Fruit fly (Drosophila melanogaster) whole organism, embryonic: ENCODE results near the gene alphaCOP.

Experiments
- CG10267 ChIP-seq: fragments of 200-800 bp; sonication (Bioruptor generic); optimal IDR thresholded peaks from 2 replicates; lab custom pipeline; 2018; ENCODE audit warnings: missing biosample characterization, mild to moderate bottlenecking, missing genetic modification characterization, moderate library complexity
- CG10431 ChIP-seq: fragments of 200-800 bp; sonication (Bioruptor generic); optimal IDR thresholded peaks from 3 replicates; lab custom pipeline; 2018; ENCODE audit warnings: missing biosample characterization, mild to moderate bottlenecking, missing genetic modification characterization
- CG11723 ChIP-seq: fragments of 200-800 bp; sonication (Bioruptor generic); optimal IDR thresholded peaks from 2 replicates; lab custom pipeline; 2017; ENCODE audit warnings: missing biosample characterization, mild to moderate bottlenecking, missing genetic modification characterization
- CG15011 ChIP-seq: fragments of 200-800 bp; sonication (Bioruptor generic); optimal IDR thresholded peaks from 3 replicates; lab custom pipeline; 2018; ENCODE audit warnings: missing biosample characterization, mild to moderate bottlenecking, missing genetic modification characterization
- CG15073 ChIP-seq: fragments of 200-800 bp; sonication (Bioruptor generic); optimal IDR thresholded peaks from 2 replicates; lab custom pipeline; 2016; ENCODE audit warnings: missing biosample characterization, missing genetic modification characterization
- CG15269 ChIP-seq: fragments of 200-800 bp; sonication (Bioruptor generic); optimal IDR thresholded peaks from 2 replicates; lab custom pipeline; 2018; ENCODE audit warnings: missing biosample characterization, mild to moderate bottlenecking, missing genetic modification characterization, moderate library complexity
- CG1603 ChIP-seq: fragments of 200-800 bp; sonication (Bioruptor generic); optimal IDR thresholded peaks from 2 replicates; lab custom pipeline; 2019; ENCODE audit warnings: missing biosample characterization, mild to moderate bottlenecking, missing genetic modification characterization, moderate library complexity
- CG16815 ChIP-seq: fragments of 200-800 bp; sonication (Bioruptor generic); optimal IDR thresholded peaks from 3 replicates; lab custom pipeline; 2017; ENCODE audit warnings: missing biosample characterization, mild to moderate bottlenecking, missing genetic modification characterization
- CG17186 ChIP-seq: fragments of 200-800 bp; sonication (Bioruptor generic); optimal IDR thresholded peaks from 3 replicates; lab custom pipeline; 2017; ENCODE audit warnings: missing biosample characterization, missing genetic modification reagents, missing genetic modification characterization
- CG17912 ChIP-seq: fragments of 200-800 bp; sonication (Bioruptor generic); optimal IDR thresholded peaks from 2 replicates; lab custom pipeline; 2018; ENCODE audit warnings: missing biosample characterization, mild to moderate bottlenecking, missing genetic modification characterization
- CG2875 ChIP-seq: fragments of 200-800 bp; sonication (Bioruptor generic); optimal IDR thresholded peaks from 2 replicates; lab custom pipeline; 2017; ENCODE audit warnings: missing biosample characterization, mild to moderate bottlenecking, missing genetic modification characterization, missing genetic modification reagents
- CG30020 ChIP-seq: fragments of 200-800 bp; optimal IDR thresholded peaks from 2 replicates; lab custom pipeline; 2019; ENCODE audit warnings: missing biosample characterization, mild to moderate bottlenecking, missing genetic modification characterization, moderate library complexity
- CG3407 ChIP-seq: fragments of 200-800 bp; sonication (Bioruptor generic); optimal IDR thresholded peaks from 2 replicates; lab custom pipeline; 2018; ENCODE audit warnings: missing biosample characterization, mild to moderate bottlenecking, missing genetic modification characterization
- CG4617 ChIP-seq: fragments of 200-800 bp; sonication (Bioruptor generic); optimal IDR thresholded peaks from 3 replicates; lab custom pipeline; 2016; ENCODE audit warnings: missing biosample characterization, missing genetic modification characterization, borderline replicate concordance
- CG6689 ChIP-seq: fragments of 200-800 bp; sonication (Bioruptor generic); IDR thresholded peaks from 2 replicates; pipeline ENCODE4 v1.3.6; 2022; ENCODE audit warnings: missing biosample characterization, missing genetic modification characterization
- CG7372 ChIP-seq: fragments of 200-800 bp; sonication (Bioruptor generic); IDR thresholded peaks from 2 replicates; pipeline ENCODE4 v1.3.6; 2022; ENCODE audit warnings: missing biosample characterization, missing genetic modification characterization
- CG7556 ChIP-seq: fragments of 200-800 bp; sonication (Bioruptor generic); optimal IDR thresholded peaks from 2 replicates; lab custom pipeline; 2017; ENCODE audit warnings: missing biosample characterization, mild to moderate bottlenecking, missing genetic modification characterization
- CG7745 ChIP-seq: fragments of 200-800 bp; sonication (Bioruptor generic); optimal IDR thresholded peaks from 2 replicates; lab custom pipeline; 2018; ENCODE audit warnings: missing biosample characterization, mild to moderate bottlenecking, missing genetic modification characterization, moderate library complexity
- CG7928 ChIP-seq: fragments of 200-800 bp; sonication (Bioruptor generic); optimal IDR thresholded peaks from 2 replicates; lab custom pipeline; 2017; ENCODE audit warnings: missing biosample characterization, mild to moderate bottlenecking, missing genetic modification characterization
- CG7987 ChIP-seq: fragments of 200-800 bp; sonication (Bioruptor generic); optimal IDR thresholded peaks from 2 replicates; lab custom pipeline; 2018; ENCODE audit warnings: missing biosample characterization, mild to moderate bottlenecking, missing genetic modification characterization, moderate library complexity
- CG9727 ChIP-seq: fragments of 200-800 bp; sonication (Bioruptor generic); optimal IDR thresholded peaks from 3 replicates; lab custom pipeline; 2017; ENCODE audit warnings: missing biosample characterization, mild to moderate bottlenecking, missing genetic modification characterization
- Dek ChIP-seq: fragments of 200-800 bp; sonication (Bioruptor generic); optimal IDR thresholded peaks from 3 replicates; lab custom pipeline; 2019; ENCODE audit warnings: missing biosample characterization, mild to moderate bottlenecking, missing genetic modification characterization, moderate library complexity
- Dip3 ChIP-seq: fragments of 200-800 bp; sonication (Bioruptor generic); optimal IDR thresholded peaks from 3 replicates; lab custom pipeline; 2016; ENCODE audit warnings: missing biosample characterization, missing genetic modification characterization
- Doc3 ChIP-seq: fragments of 200-800 bp; sonication (Bioruptor generic); IDR thresholded peaks from 3 replicates; pipeline ENCODE4 v1.3.6; 2022; ENCODE audit warnings: missing biosample characterization, missing genetic modification characterization; ENCODE audit not compliant: partially characterized antibody
- Hr3 ChIP-seq: fragments of 200-800 bp; sonication (Bioruptor generic); optimal IDR thresholded peaks from 3 replicates; lab custom pipeline; 2016; ENCODE audit warnings: missing biosample characterization, missing genetic modification characterization
- Mrtf ChIP-seq: fragments of 200-800 bp; sonication (Bioruptor generic); IDR thresholded peaks from 3 replicates; pipeline ENCODE4 v1.3.6; 2022; ENCODE audit warnings: missing biosample characterization, missing genetic modification characterization
- Myb ChIP-seq: fragments of 200-800 bp; sonication (Bioruptor generic); optimal IDR thresholded peaks from 2 replicates; lab custom pipeline; 2016; ENCODE audit warnings: missing biosample characterization, missing genetic modification characterization
- Nf-YA ChIP-seq: fragments of 200-800 bp; sonication (Bioruptor generic); IDR thresholded peaks from 2 replicates; pipeline ENCODE4 v1.3.6; 2022; ENCODE audit warnings: missing biosample characterization, missing genetic modification characterization
- Oaz ChIP-seq: fragments of 200-800 bp; sonication (Bioruptor generic); IDR thresholded peaks from 2 replicates; pipeline ENCODE4 v1.3.6; 2022; ENCODE audit warnings: missing biosample characterization, missing genetic modification characterization
- Tbp ChIP-seq: fragments of >200 bp; optimal IDR thresholded peaks from 2 replicates; lab custom pipeline; 2018; ENCODE audit warnings: missing biosample characterization, missing genetic modification characterization
- ase ChIP-seq: fragments of 200-800 bp; sonication (Bioruptor generic); IDR thresholded peaks from 3 replicates; pipeline ENCODE4 v1.3.6; 2022; ENCODE audit warnings: missing biosample characterization, missing genetic modification characterization
- bsh ChIP-seq, 2 experiments: fragments of 200-800 bp; sonication (Bioruptor generic); optimal IDR thresholded peaks; 2 replicates each; lab custom pipeline; 2017 to 2018; ENCODE audit warnings: mild to moderate bottlenecking in 2 of 2, missing biosample characterization in 2 of 2, missing genetic modification characterization in 2 of 2, moderate library complexity in 1 of 2
- cad ChIP-seq: fragments of >200 bp; optimal IDR thresholded peaks from 2 replicates; lab custom pipeline; 2017; ENCODE audit warnings: missing biosample characterization, missing genetic modification characterization
- danr ChIP-seq: fragments of 200-800 bp; sonication (Bioruptor generic); IDR thresholded peaks from 2 replicates; pipeline ENCODE4 v1.3.6; 2022; ENCODE audit warnings: missing biosample characterization, missing genetic modification characterization
- dati ChIP-seq: fragments of 200-800 bp; sonication (Bioruptor generic); IDR thresholded peaks from 2 replicates; pipeline ENCODE4 v1.3.6; 2022; ENCODE audit warnings: missing biosample characterization, missing genetic modification characterization
- en ChIP-seq: fragments of 200-800 bp; sonication (Bioruptor generic); optimal IDR thresholded peaks from 2 replicates; lab custom pipeline; 2016; ENCODE audit warnings: missing biosample characterization, missing genetic modification characterization
- ewg ChIP-seq: fragments of 200-800 bp; sonication (Bioruptor generic); optimal IDR thresholded peaks from 3 replicates; lab custom pipeline; 2017; ENCODE audit warnings: mild to moderate bottlenecking, missing biosample characterization, missing genetic modification reagents, missing genetic modification characterization
- gcm2 ChIP-seq: fragments of 200-800 bp; sonication (Bioruptor generic); optimal IDR thresholded peaks from 2 replicates; lab custom pipeline; 2016; ENCODE audit warnings: missing biosample characterization, missing genetic modification characterization
- ind ChIP-seq: fragments of 200-800 bp; sonication (Bioruptor generic); optimal IDR thresholded peaks from 3 replicates; lab custom pipeline; 2016; ENCODE audit warnings: missing biosample characterization, missing genetic modification characterization
- insv ChIP-seq, 2 experiments: fragments of 200-800 bp; sonication (Bioruptor generic); optimal IDR thresholded peaks; 3 replicates each; lab custom pipeline; 2016 to 2018; ENCODE audit warnings: missing biosample characterization in 2 of 2, missing genetic modification characterization in 2 of 2
- jing ChIP-seq: fragments of 200-800 bp; sonication (Bioruptor generic); optimal IDR thresholded peaks from 2 replicates; lab custom pipeline; 2018; ENCODE audit warnings: missing biosample characterization, mild to moderate bottlenecking, missing genetic modification characterization
- lmd ChIP-seq: fragments of 200-800 bp; sonication (Bioruptor generic); IDR thresholded peaks from 2 replicates; pipeline ENCODE4 v1.3.6; 2022; ENCODE audit warnings: missing biosample characterization, missing genetic modification characterization
- oc ChIP-seq: fragments of 200-800 bp; sonication (Bioruptor generic); optimal IDR thresholded peaks from 2 replicates; lab custom pipeline; 2018; ENCODE audit warnings: missing biosample characterization, mild to moderate bottlenecking, missing genetic modification characterization, moderate library complexity
- pnt ChIP-seq: fragments of 200-800 bp; sonication (Bioruptor generic); optimal IDR thresholded peaks from 3 replicates; lab custom pipeline; 2016; ENCODE audit warnings: missing biosample characterization, missing genetic modification characterization
- row ChIP-seq: fragments of 200-800 bp; sonication (Bioruptor generic); IDR thresholded peaks from 3 replicates; pipeline ENCODE4 v1.3.6; 2022; ENCODE audit warnings: missing biosample characterization, missing genetic modification characterization
- seq ChIP-seq: fragments of 200-800 bp; sonication (Bioruptor generic); IDR thresholded peaks from 2 replicates; pipeline ENCODE4 v1.3.6; 2022; ENCODE audit warnings: missing biosample characterization, missing genetic modification characterization
- tio ChIP-seq: fragments of 200-800 bp; sonication (Bioruptor generic); optimal IDR thresholded peaks from 2 replicates; lab custom pipeline; 2017; ENCODE audit warnings: missing biosample characterization, missing genetic modification characterization, inconsistent platforms
- ttk ChIP-seq: fragments of 200-800 bp; sonication (Bioruptor generic); IDR thresholded peaks from 2 replicates; pipeline ENCODE4 v2.1.2; 2022; ENCODE audit warnings: missing biosample characterization, missing genetic modification characterization
- vnd ChIP-seq: fragments of 200-800 bp; sonication (Bioruptor generic); IDR thresholded peaks from 3 replicates; pipeline ENCODE4 v1.3.6; 2022; ENCODE audit warnings: missing biosample characterization, missing genetic modification characterization; ENCODE audit not compliant: partially characterized antibody
- zen ChIP-seq: fragments of 200-800 bp; sonication (Bioruptor generic); optimal IDR thresholded peaks from 3 replicates; lab custom pipeline; 2018; ENCODE audit warnings: missing biosample characterization, mild to moderate bottlenecking, missing genetic modification characterization, moderate library complexity
- zen2 ChIP-seq: fragments of 200-800 bp; sonication (Bioruptor generic); IDR thresholded peaks from 3 replicates; pipeline ENCODE4 v1.3.6; 2022; ENCODE audit warnings: missing biosample characterization, missing genetic modification characterization; ENCODE audit not compliant: partially characterized antibody
- zf30C ChIP-seq: fragments of 200-800 bp; sonication (Bioruptor generic); optimal IDR thresholded peaks from 3 replicates; lab custom pipeline; 2018; ENCODE audit warnings: missing biosample characterization, mild to moderate bottlenecking, missing genetic modification characterization

alphaCOP gene

DNA sequence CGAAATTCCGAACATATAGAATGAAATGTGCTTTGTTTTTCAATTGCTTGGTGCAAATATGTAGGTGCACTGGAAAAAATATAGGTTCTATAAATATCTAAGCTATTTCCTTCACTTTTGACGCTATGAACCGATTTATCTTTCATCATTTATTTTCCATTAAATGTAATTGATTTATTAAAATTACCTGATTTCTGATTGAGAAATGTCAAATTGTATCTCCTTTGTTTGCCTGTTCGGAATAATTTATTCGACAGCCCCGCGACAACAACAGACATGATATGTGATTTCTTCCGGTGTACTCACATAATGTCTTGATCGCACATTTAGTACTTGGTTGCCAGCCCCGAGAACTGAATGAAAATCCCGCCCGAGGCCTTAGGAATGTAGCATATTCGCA lies 35.4 kb downstream of the alphaCOP start (continued):
- no peak for TF ChIP-seq CG7987 (GFP tag; lab: Kevin White, UChicago)
- peak; percentile 48; the same call in 1 of the 2 replicates for TF ChIP-seq CG7372 (GFP tag; lab: Robert Waterston, UW)
- no peak for TF ChIP-seq CG10267 (tag; lab: Kevin White, UChicago)
- TF ChIP-seq tio (GFP tag; lab: Kevin White, UChicago), result no peak
- TF ChIP-seq Oaz, result no peak
- no peak for TF ChIP-seq CG10431 (GFP tag; lab: Kevin White, UChicago)
- peak; percentile 48 for TF ChIP-seq ind (GFP tag; lab: Kevin White, UChicago)
- TF ChIP-seq CG11723 (GFP tag; lab: Kevin White, UChicago), result no peak
- TF ChIP-seq ase (GFP tag; lab: Robert Waterston, UW), result no peak
- no peak for TF ChIP-seq CG3407 (GFP tag; lab: Kevin White, UChicago)
- no peak for TF ChIP-seq dati
- TF ChIP-seq zen (tag; lab: Kevin White, UChicago), result no peak
- no peak for TF ChIP-seq ttk
- no peak for TF ChIP-seq seq (GFP tag; lab: Robert Waterston, UW)
- TF ChIP-seq CG9727, result peak; percentile 55
- TF ChIP-seq Tbp (GFP tag; lab: Kevin White, UChicago), result no peak
- TF ChIP-seq bsh (GFP tag; optimal IDR thresholded peaks at IDR 0.05; lab: Kevin White, UChicago), result no peak
- no peak for TF ChIP-seq Doc3 (GFP tag; lab: Robert Waterston, UW)
- no peak for TF ChIP-seq CG1603 (tag; lab: Kevin White, UChicago)
- TF ChIP-seq danr (GFP tag; lab: Robert Waterston, UW), result no peak
- peak; percentile 53 for TF ChIP-seq CG15269 (tag; lab: Kevin White, UChicago)
- no peak for TF ChIP-seq zf30C (GFP tag; lab: Kevin White, UChicago)
- no peak for TF ChIP-seq zen2 (GFP tag; lab: Robert Waterston, UW)
- no peak for TF ChIP-seq gcm2
- peak; percentile 44; the same call in 1 of the 2 replicates for TF ChIP-seq CG6689
- peak; percentile 68; the same call in 1 of the 2 replicates for TF ChIP-seq lmd (GFP tag; lab: Robert Waterston, UW)
- no peak for TF ChIP-seq pnt (GFP tag; lab: Kevin White, UChicago)
- no peak for TF ChIP-seq CG7928 (GFP tag; lab: Kevin White, UChicago)
- peak; percentile 46 for TF ChIP-seq Dip3 (GFP tag; lab: Kevin White, UChicago)
- no peak for TF ChIP-seq CG17186 (GFP tag; lab: Kevin White, UChicago)
- no peak for TF ChIP-seq CG15073
- TF ChIP-seq CG7745 (tag; lab: Kevin White, UChicago), result no peak
- TF ChIP-seq Myb (GFP tag; lab: Kevin White, UChicago), result no peak
- TF ChIP-seq CG15011 (GFP tag; lab: Kevin White, UChicago), result no peak
- TF ChIP-seq en (GFP tag; lab: Kevin White, UChicago), result no peak
- TF ChIP-seq jing, result no peak
- no peak for TF ChIP-seq CG4617 (GFP tag; lab: Kevin White, UChicago)
- TF ChIP-seq Nf-YA, result no peak
- peak; percentile 24 for TF ChIP-seq CG7556 (GFP tag; lab: Kevin White, UChicago)
- TF ChIP-seq CG30020 (tag; lab: Kevin White, UChicago), result no peak
- TF ChIP-seq oc, result no peak
- TF ChIP-seq CG16815, result peak; percentile 14
- no peak for TF ChIP-seq Mrtf (GFP tag; lab: Robert Waterston, UW)
- TF ChIP-seq Hr3 (GFP tag; lab: Kevin White, UChicago), result no peak
- no peak for TF ChIP-seq CG17912 (GFP tag; lab: Kevin White, UChicago)
- TF ChIP-seq CG2875, result no peak
- no peak for TF ChIP-seq Dek
- TF ChIP-seq insv (GFP tag; optimal IDR thresholded peaks at IDR 0.05; lab: Kevin White, UChicago), result no peak
- TF ChIP-seq row (GFP tag; lab: Robert Waterston, UW), result peak; percentile 54
- TF ChIP-seq cad (GFP tag; lab: Kevin White, UChicago), result no peak
- TF ChIP-seq ewg (GFP tag; lab: Kevin White, UChicago), result no peak
- TF ChIP-seq vnd (GFP tag; lab: Robert Waterston, UW), result no peak
